Worm (Caenorhabditis elegans): ENCODE data around the gene T24B8.7.

DNA sequence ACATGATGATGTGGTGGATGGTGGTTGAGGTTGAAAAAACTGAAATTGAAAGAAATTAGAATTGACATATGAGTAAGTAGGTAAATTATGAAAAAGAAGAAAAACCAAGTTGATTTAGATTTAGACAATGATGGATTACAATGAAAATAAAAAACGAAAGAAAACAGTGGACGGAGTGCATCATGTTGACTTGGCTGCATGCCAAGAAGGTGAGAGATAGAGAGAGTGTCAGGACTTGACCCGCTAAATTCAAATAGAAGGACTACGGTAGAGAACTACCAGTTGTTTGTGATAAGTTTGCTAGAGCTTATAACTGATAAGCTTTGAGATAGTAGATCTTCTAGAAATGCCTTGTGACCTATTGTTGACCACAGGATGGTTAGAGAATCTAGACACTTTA lies 7.6 kb upstream of the T24B8.7 start, which contains the start of gene T24B8.3:
- no peak for TF ChIP-seq unc-39 (tag; optimal IDR thresholded peaks at IDR 0.05)
- no peak for TF ChIP-seq skn-1 (tag; optimal IDR thresholded peaks at IDR 0.05)
- no peak for TF ChIP-seq ZK546.5 (tag; optimal IDR thresholded peaks at IDR 0.05)
- TF ChIP-seq ama-1 (optimal IDR thresholded peaks at IDR 0.05) = peak; percentile 21

Data from whole organism, L2 larva.